Fruit fly (Drosophila melanogaster) whole organism, embryonic: Measurements from ENCODE around the gene CG13996.

Source experiments
- Aef1 ChIP-seq: fragments of 200-800 bp; sonication (Bioruptor generic); IDR thresholded peaks from 3 replicates; pipeline ENCODE4 v1.3.6; 2022; ENCODE audit warnings: missing biosample characterization, missing genetic modification characterization
- Bdp1 ChIP-seq: fragments of 200-800 bp; sonication (Bioruptor generic); optimal IDR thresholded peaks from 3 replicates; lab custom pipeline; 2016; ENCODE audit warnings: missing biosample characterization, missing genetic modification characterization
- CG10274 ChIP-seq: fragments of 200-800 bp; sonication (Bioruptor generic); optimal IDR thresholded peaks from 3 replicates; lab custom pipeline; 2017; ENCODE audit warnings: missing biosample characterization, mild to moderate bottlenecking, missing genetic modification characterization
- CG10366 ChIP-seq: fragments of 200-800 bp; sonication (Bioruptor generic); IDR thresholded peaks from 2 replicates; pipeline ENCODE4 v1.3.6; 2022; ENCODE audit warnings: missing biosample characterization, missing genetic modification characterization
- CG10543 ChIP-seq: fragments of 200-800 bp; sonication (Bioruptor generic); optimal IDR thresholded peaks from 3 replicates; lab custom pipeline; 2017; ENCODE audit warnings: missing biosample characterization, mild to moderate bottlenecking, missing genetic modification characterization, moderate library complexity
- CG13894 ChIP-seq: fragments of 200-800 bp; sonication (Bioruptor generic); optimal IDR thresholded peaks from 3 replicates; lab custom pipeline; 2018; ENCODE audit warnings: missing biosample characterization, mild to moderate bottlenecking, missing genetic modification characterization, moderate library complexity
- CG17328 ChIP-seq: fragments of 200-800 bp; sonication (Bioruptor generic); IDR thresholded peaks from 2 replicates; pipeline ENCODE4 v1.3.6; 2022; ENCODE audit warnings: missing biosample characterization, missing genetic modification characterization
- CG1832 ChIP-seq: fragments of 200-800 bp; sonication (Bioruptor generic); optimal IDR thresholded peaks from 2 replicates; lab custom pipeline; 2017; ENCODE audit warnings: missing biosample characterization, mild to moderate bottlenecking, missing genetic modification characterization, inconsistent platforms
- CG18619 ChIP-seq: fragments of 200-800 bp; sonication (Bioruptor generic); optimal IDR thresholded peaks from 3 replicates; lab custom pipeline; 2017; ENCODE audit warnings: missing biosample characterization, mild to moderate bottlenecking, missing genetic modification characterization
- CG2712 ChIP-seq: fragments of 200-800 bp; optimal IDR thresholded peaks from 3 replicates; lab custom pipeline; 2019; ENCODE audit warnings: missing biosample characterization, mild to moderate bottlenecking, missing genetic modification characterization, moderate library complexity
- CG34422 ChIP-seq: fragments of 200-800 bp; sonication (Bioruptor generic); IDR thresholded peaks from 3 replicates; pipeline ENCODE4 v1.3.6; 2022; ENCODE audit warnings: missing biosample characterization, missing genetic modification characterization
- CG4707 ChIP-seq: fragments of 200-800 bp; sonication (Bioruptor generic); optimal IDR thresholded peaks from 2 replicates; lab custom pipeline; 2018; ENCODE audit warnings: missing biosample characterization, mild to moderate bottlenecking, missing genetic modification characterization, moderate library complexity
- CG6791 ChIP-seq: fragments of 200-800 bp; sonication (Bioruptor generic); IDR thresholded peaks from 3 replicates; pipeline ENCODE4 v1.3.6; 2022; ENCODE audit warnings: missing biosample characterization, missing genetic modification characterization; ENCODE audit not compliant: partially characterized antibody
- CG7372 ChIP-seq: fragments of 200-800 bp; sonication (Bioruptor generic); IDR thresholded peaks from 2 replicates; pipeline ENCODE4 v1.3.6; 2022; ENCODE audit warnings: missing biosample characterization, missing genetic modification characterization
- CG7987 ChIP-seq: fragments of 200-800 bp; sonication (Bioruptor generic); optimal IDR thresholded peaks from 2 replicates; lab custom pipeline; 2018; ENCODE audit warnings: missing biosample characterization, mild to moderate bottlenecking, missing genetic modification characterization, moderate library complexity
- CG8290 ChIP-seq, 3 experiments: fragments of 200-800 bp; sonication (Bioruptor generic); optimal IDR thresholded peaks; 2 replicates each; lab custom pipeline; 2016 to 2019; ENCODE audit warnings: missing biosample characterization in 3 of 3, missing genetic modification characterization in 3 of 3, mild to moderate bottlenecking in 2 of 3, moderate library complexity in 1 of 3
- CG8478 ChIP-seq: fragments of >200 bp; optimal IDR thresholded peaks from 2 replicates; lab custom pipeline; 2018
- CG9817 ChIP-seq: fragments of 200-800 bp; sonication (Bioruptor generic); optimal IDR thresholded peaks from 2 replicates; lab custom pipeline; 2018; ENCODE audit warnings: missing biosample characterization, mild to moderate bottlenecking, missing genetic modification characterization, moderate library complexity
- CkIIα-i1 ChIP-seq: fragments of 200-800 bp; sonication (Bioruptor generic); IDR thresholded peaks from 2 replicates; pipeline ENCODE4 v1.3.6; 2022; ENCODE audit warnings: missing biosample characterization, missing genetic modification characterization
- H2.0 ChIP-seq: fragments of 200-800 bp; sonication (Bioruptor generic); IDR thresholded peaks from 2 replicates; pipeline ENCODE4 v1.3.6; 2022; ENCODE audit warnings: missing biosample characterization, missing genetic modification characterization
- HHEX ChIP-seq: fragments of 200-800 bp; sonication (Bioruptor generic); optimal IDR thresholded peaks from 3 replicates; lab custom pipeline; 2017; ENCODE audit warnings: missing biosample characterization, mild to moderate bottlenecking, missing genetic modification characterization, missing genetic modification reagents
- HLH3B ChIP-seq: fragments of 200-800 bp; sonication (Bioruptor generic); IDR thresholded peaks from 2 replicates; pipeline ENCODE4 v1.3.6; 2022; ENCODE audit warnings: missing biosample characterization, missing genetic modification characterization
- HLH4C ChIP-seq: fragments of 200-800 bp; sonication (Bioruptor generic); IDR thresholded peaks from 3 replicates; pipeline ENCODE4 v1.3.6; 2022; ENCODE audit warnings: missing biosample characterization, missing genetic modification characterization; ENCODE audit not compliant: partially characterized antibody
- Hmr ChIP-seq: fragments of 200-800 bp; sonication (Bioruptor generic); optimal IDR thresholded peaks from 3 replicates; lab custom pipeline; 2017; ENCODE audit warnings: mild to moderate bottlenecking, missing biosample characterization, missing genetic modification reagents, missing genetic modification characterization
- MBD-R2 ChIP-seq: fragments of 200-800 bp; sonication (Bioruptor generic); IDR thresholded peaks from 2 replicates; pipeline ENCODE4 v1.3.6; 2022; ENCODE audit warnings: missing biosample characterization, missing genetic modification characterization
- MESR4 ChIP-seq: fragments of 200-800 bp; sonication (Bioruptor generic); optimal IDR thresholded peaks from 2 replicates; lab custom pipeline; 2018; ENCODE audit warnings: missing biosample characterization, mild to moderate bottlenecking, missing genetic modification characterization, moderate library complexity
- Mad ChIP-seq: fragments of 200-800 bp; sonication (Bioruptor generic); optimal IDR thresholded peaks from 2 replicates; lab custom pipeline; 2016; ENCODE audit warnings: missing biosample characterization, missing genetic modification characterization
- Mrtf ChIP-seq: fragments of 200-800 bp; sonication (Bioruptor generic); IDR thresholded peaks from 3 replicates; pipeline ENCODE4 v1.3.6; 2022; ENCODE audit warnings: missing biosample characterization, missing genetic modification characterization
- NC2β ChIP-seq: fragments of 200-800 bp; sonication (Bioruptor generic); optimal IDR thresholded peaks from 2 replicates; lab custom pipeline; 2016; ENCODE audit warnings: missing biosample characterization, missing genetic modification characterization
- Oli ChIP-seq: fragments of 200-800 bp; sonication (Bioruptor generic); optimal IDR thresholded peaks from 2 replicates; lab custom pipeline; 2018; ENCODE audit warnings: missing biosample characterization, mild to moderate bottlenecking, missing genetic modification characterization, moderate library complexity
- Optix ChIP-seq: fragments of 200-800 bp; sonication (Bioruptor generic); IDR thresholded peaks from 3 replicates; pipeline ENCODE4 v1.3.6; 2022; ENCODE audit warnings: missing biosample characterization, missing genetic modification characterization
- Scr ChIP-seq: fragments of 200-800 bp; sonication (Bioruptor generic); IDR thresholded peaks from 2 replicates; pipeline ENCODE4 v1.3.6; 2022; ENCODE audit warnings: missing biosample characterization, missing genetic modification characterization; ENCODE audit not compliant: partially characterized antibody
- abd-A ChIP-seq: fragments of 200-800 bp; sonication (Bioruptor generic); optimal IDR thresholded peaks from 3 replicates; lab custom pipeline; 2019; ENCODE audit warnings: missing biosample characterization, mild to moderate bottlenecking, missing genetic modification characterization, moderate library complexity
- bbx ChIP-seq: fragments of 200-800 bp; sonication (Bioruptor generic); IDR thresholded peaks from 2 replicates; pipeline ENCODE4 v1.3.6; 2022; ENCODE audit warnings: missing biosample characterization, missing genetic modification characterization; ENCODE audit not compliant: partially characterized antibody
- cad ChIP-seq: fragments of >200 bp; optimal IDR thresholded peaks from 2 replicates; lab custom pipeline; 2017; ENCODE audit warnings: missing biosample characterization, missing genetic modification characterization
- ci ChIP-seq: fragments of 200-800 bp; sonication (Bioruptor generic); IDR thresholded peaks from 3 replicates; pipeline ENCODE4 v1.3.6; 2022; ENCODE audit warnings: missing biosample characterization, missing genetic modification characterization
- da ChIP-seq: fragments of 200-800 bp; sonication (Bioruptor generic); optimal IDR thresholded peaks from 2 replicates; lab custom pipeline; 2016; ENCODE audit warnings: missing biosample characterization, missing genetic modification characterization
- dati ChIP-seq: fragments of 200-800 bp; sonication (Bioruptor generic); IDR thresholded peaks from 2 replicates; pipeline ENCODE4 v1.3.6; 2022; ENCODE audit warnings: missing biosample characterization, missing genetic modification characterization
- h ChIP-seq: fragments of >200 bp; optimal IDR thresholded peaks from 2 replicates; lab custom pipeline; 2017
- jing ChIP-seq: fragments of 200-800 bp; sonication (Bioruptor generic); optimal IDR thresholded peaks from 2 replicates; lab custom pipeline; 2018; ENCODE audit warnings: missing biosample characterization, mild to moderate bottlenecking, missing genetic modification characterization
- luna ChIP-seq: fragments of 200-800 bp; sonication (Bioruptor generic); optimal IDR thresholded peaks from 2 replicates; lab custom pipeline; 2016; ENCODE audit warnings: missing biosample characterization, missing genetic modification characterization
- oc ChIP-seq: fragments of 200-800 bp; sonication (Bioruptor generic); optimal IDR thresholded peaks from 2 replicates; lab custom pipeline; 2018; ENCODE audit warnings: missing biosample characterization, mild to moderate bottlenecking, missing genetic modification characterization, moderate library complexity
- pb ChIP-seq: fragments of 200-800 bp; sonication (Bioruptor generic); optimal IDR thresholded peaks from 3 replicates; lab custom pipeline; 2016; ENCODE audit warnings: missing biosample characterization, missing genetic modification characterization
- seq ChIP-seq: fragments of 200-800 bp; sonication (Bioruptor generic); IDR thresholded peaks from 2 replicates; pipeline ENCODE4 v1.3.6; 2022; ENCODE audit warnings: missing biosample characterization, missing genetic modification characterization
- slou ChIP-seq: fragments of 200-800 bp; sonication (Bioruptor generic); optimal IDR thresholded peaks from 3 replicates; lab custom pipeline; 2016; ENCODE audit warnings: missing biosample characterization, missing genetic modification characterization
- ssp ChIP-seq: fragments of 200-800 bp; sonication (Bioruptor generic); IDR thresholded peaks from 2 replicates; pipeline ENCODE4 v1.3.6; 2022; ENCODE audit warnings: missing biosample characterization, missing genetic modification characterization
- tll ChIP-seq, 2 experiments: fragments of 200-800 bp in 1 of 2; fragments of >200 bp in 1 of 2; sonication (Bioruptor generic) in 1 of 2; optimal IDR thresholded peaks; 2 replicates each; lab custom pipeline; 2017 to 2019; ENCODE audit warnings: missing biosample characterization in 2 of 2, missing genetic modification characterization in 2 of 2, mild to moderate bottlenecking in 1 of 2, moderate library complexity in 1 of 2
- tna ChIP-seq: fragments of 200-800 bp; sonication (Bioruptor generic); IDR thresholded peaks from 2 replicates; pipeline ENCODE4 v1.3.6; 2022; ENCODE audit warnings: missing biosample characterization, missing genetic modification characterization; ENCODE audit not compliant: partially characterized antibody
- tup ChIP-seq: fragments of 200-800 bp; sonication (Bioruptor generic); optimal IDR thresholded peaks from 2 replicates; lab custom pipeline; 2016; ENCODE audit warnings: missing biosample characterization, mild to moderate bottlenecking, missing genetic modification characterization, moderate library complexity
- vvl ChIP-seq: fragments of 200-800 bp; sonication (Bioruptor generic); IDR thresholded peaks from 2 replicates; pipeline ENCODE4 v1.3.6; 2022; ENCODE audit warnings: missing biosample characterization, missing genetic modification characterization
- zen ChIP-seq: fragments of 200-800 bp; sonication (Bioruptor generic); optimal IDR thresholded peaks from 3 replicates; lab custom pipeline; 2018; ENCODE audit warnings: missing biosample characterization, mild to moderate bottlenecking, missing genetic modification characterization, moderate library complexity

The CG13996 gene

dm6 chr2L:5974122-5974521 is 46.5 kb upstream of the CG13996 start (continued):
- TF ChIP-seq HHEX (GFP tag; lab: Kevin White, UChicago), result peak; percentile 71
- TF ChIP-seq H2.0 (GFP tag; lab: Robert Waterston, UW), result no peak; the same call in 1 of the 2 replicates
- TF ChIP-seq CG17328, result no peak
- peak; percentile 69 for TF ChIP-seq CG18619
- TF ChIP-seq Mrtf (GFP tag; lab: Robert Waterston, UW), result no peak
- TF ChIP-seq MESR4 (GFP tag; lab: Kevin White, UChicago), result peak; percentile 6
- no peak for TF ChIP-seq bbx (GFP tag; lab: Robert Waterston, UW)
- TF ChIP-seq Bdp1 (GFP tag; lab: Kevin White, UChicago), result no peak
- TF ChIP-seq Optix (GFP tag; lab: Robert Waterston, UW), result 0 out of 3 replicates have a peak, but pooled peaks have one; percentile 22
- TF ChIP-seq slou (GFP tag; lab: Kevin White, UChicago), result no peak
- no peak for TF ChIP-seq h (lab: Kevin White, UChicago)
- TF ChIP-seq seq (GFP tag; lab: Robert Waterston, UW), result peak; percentile 73
- TF ChIP-seq jing (GFP tag; lab: Kevin White, UChicago), result peak; percentile 1
- TF ChIP-seq pb (GFP tag; lab: Kevin White, UChicago), result no peak
- TF ChIP-seq CG7987 (GFP tag; lab: Kevin White, UChicago), result peak; percentile 89
- no peak for TF ChIP-seq Scr (GFP tag; lab: Robert Waterston, UW)
- no peak for TF ChIP-seq dati
- no peak for TF ChIP-seq HLH4C
- TF ChIP-seq Mad (GFP tag; lab: Kevin White, UChicago), result no peak
- no peak for TF ChIP-seq zen (tag; lab: Kevin White, UChicago)
- no peak for TF ChIP-seq CG7372 (GFP tag; lab: Robert Waterston, UW)
- peak; percentile 20; the same call in 1 of the 3 replicates for TF ChIP-seq CG34422
- no peak for TF ChIP-seq CG1832
- no peak for TF ChIP-seq cad (GFP tag; lab: Kevin White, UChicago)
- TF ChIP-seq NC2β (GFP tag; lab: Kevin White, UChicago), result no peak
- TF ChIP-seq ci, result peak; percentile 73; the same call in 2 of the 3 replicates
- no peak for TF ChIP-seq tll (GFP tag; optimal IDR thresholded peaks at IDR 0.05; lab: Kevin White, UChicago)
- TF ChIP-seq HLH3B, result peak; percentile 64; the same call in 1 of the 2 replicates
- no peak for TF ChIP-seq CG8478 (lab: Kevin White, UChicago)
- no peak for TF ChIP-seq vvl (GFP tag; lab: Robert Waterston, UW)
- peak; percentile 81 for TF ChIP-seq Hmr (GFP tag; lab: Kevin White, UChicago)
- TF ChIP-seq CG13894 (tag; lab: Kevin White, UChicago), result peak; percentile 27
- TF ChIP-seq CG8290 (GFP tag; optimal IDR thresholded peaks at IDR 0.05; lab: Kevin White, UChicago), result peak; percentile 15
- TF ChIP-seq CG8290 (tag; optimal IDR thresholded peaks at IDR 0.05; lab: Kevin White, UChicago), result peak in 1 of 2 experiments; percentile 87
- TF ChIP-seq CkIIα-i1, result no peak
- peak; percentile 65 for TF ChIP-seq CG4707
- no peak for TF ChIP-seq Oli
- peak; percentile 56 for TF ChIP-seq tup (GFP tag; lab: Kevin White, UChicago)
- no peak for TF ChIP-seq oc (tag; lab: Kevin White, UChicago)
- no peak for TF ChIP-seq tna (GFP tag; lab: Robert Waterston, UW)
- no peak for TF ChIP-seq ssp (GFP tag; lab: Robert Waterston, UW)
- no peak for TF ChIP-seq luna (GFP tag; lab: Kevin White, UChicago)
- no peak for TF ChIP-seq CG10274 (GFP tag; lab: Kevin White, UChicago)
- TF ChIP-seq CG9817 (tag; lab: Kevin White, UChicago), result peak; percentile 40
- no peak for TF ChIP-seq CG6791 (GFP tag; lab: Robert Waterston, UW)
- no peak for TF ChIP-seq CG10366 (GFP tag; lab: Robert Waterston, UW)
- TF ChIP-seq CG2712 (tag; lab: Kevin White, UChicago), result peak; percentile 6
- TF ChIP-seq CG10543 (GFP tag; lab: Kevin White, UChicago), result peak; percentile 84
- peak; percentile 68 for TF ChIP-seq abd-A (tag; lab: Kevin White, UChicago)
- TF ChIP-seq da, result no peak
- TF ChIP-seq MBD-R2, result no peak
- no peak for TF ChIP-seq Aef1 (GFP tag; lab: Robert Waterston, UW)
